Worm (Caenorhabditis elegans): ENCODE measurements around the gene T11G6.4.

DNA sequence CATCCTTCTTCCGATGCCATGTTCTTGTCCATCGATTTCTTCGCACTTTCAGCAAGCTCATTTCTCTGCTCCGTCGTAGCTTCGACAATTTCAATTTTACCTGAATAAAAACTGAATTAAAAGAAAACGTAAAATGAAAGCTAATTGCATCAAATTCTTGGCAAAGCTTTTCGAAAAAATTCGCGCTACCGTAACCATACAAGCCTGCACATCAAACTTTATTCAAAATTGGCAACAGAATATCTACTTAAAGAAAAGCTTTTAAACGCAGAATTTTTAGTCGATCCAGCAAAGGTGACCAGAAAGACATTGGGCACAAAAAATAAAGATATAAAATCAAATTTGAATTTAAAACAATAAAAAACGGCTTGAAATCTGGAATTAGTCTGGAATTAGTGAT is 9.5 kb downstream of the T11G6.4 start:
- TF ChIP-seq flt-1 (GFP tag; IDR thresholded peaks at IDR 0.05): no peak
- no peak for TF ChIP-seq ztf-29 (GFP tag; IDR thresholded peaks at IDR 0.05)
- TF ChIP-seq klf-2 (GFP tag; conservative IDR thresholded peaks at IDR 0.05): no peak
- TF ChIP-seq tab-1 (GFP tag; IDR thresholded peaks at IDR 0.05): no peak
- no peak for TF ChIP-seq cog-1 (tag; optimal IDR thresholded peaks at IDR 0.05)
- no peak for TF ChIP-seq med-1 (GFP tag; optimal IDR thresholded peaks at IDR 0.05; ENCODE audit: insufficient read depth)
- no peak for TF ChIP-seq ztf-23 (GFP tag; IDR thresholded peaks at IDR 0.05)
- TF ChIP-seq T22C8.4 (GFP tag; IDR thresholded peaks at IDR 0.05): no peak
- TF ChIP-seq ref-1 (GFP tag; conservative IDR thresholded peaks at IDR 0.05): no peak

Measured in whole organism, midembryonic.